Fruit fly (Drosophila melanogaster) whole organism, prepupa: Measurements from ENCODE around the gene P5cr-2.

Source experiments
- Blimp-1 ChIP-seq: fragments of 200-800 bp; sonication (Bioruptor generic); optimal IDR thresholded peaks from 3 replicates; lab custom pipeline; 2017; ENCODE audit warnings: missing biosample characterization, missing genetic modification characterization, mild to moderate bottlenecking, moderate library complexity, missing genetic modification reagents
- CG11902 ChIP-seq: fragments of 200-800 bp; sonication (Bioruptor generic); optimal IDR thresholded peaks from 3 replicates; lab custom pipeline; 2016; ENCODE audit warnings: missing biosample characterization, missing genetic modification characterization
- CG3032 ChIP-seq: fragments of 200-800 bp; optimal IDR thresholded peaks from 2 replicates; lab custom pipeline; 2019; ENCODE audit warnings: missing biosample characterization, mild to moderate bottlenecking, missing genetic modification characterization, moderate library complexity
- CG4318 ChIP-seq: fragments of 200-800 bp; sonication (Bioruptor generic); optimal IDR thresholded peaks from 3 replicates; lab custom pipeline; 2017; ENCODE audit warnings: missing biosample characterization, mild to moderate bottlenecking, missing genetic modification characterization
- CG6854 ChIP-seq: fragments of 200-800 bp; sonication (Bioruptor generic); optimal IDR thresholded peaks from 2 replicates; lab custom pipeline; 2017; ENCODE audit warnings: missing biosample characterization, mild to moderate bottlenecking, missing genetic modification characterization
- Eip75B ChIP-seq: fragments of 200-800 bp; sonication (Bioruptor generic); optimal IDR thresholded peaks from 3 replicates; lab custom pipeline; 2016; ENCODE audit warnings: missing biosample characterization, missing genetic modification characterization
- Ets96B ChIP-seq: fragments of 200-800 bp; optimal IDR thresholded peaks from 2 replicates; lab custom pipeline; 2019; ENCODE audit warnings: missing biosample characterization, mild to moderate bottlenecking, missing genetic modification characterization, moderate library complexity
- Gug ChIP-seq: fragments of 200-800 bp; sonication (Bioruptor generic); IDR thresholded peaks from 2 replicates; pipeline ENCODE4 v1.3.6; 2022; ENCODE audit warnings: missing biosample characterization, missing genetic modification characterization
- Sox15 ChIP-seq: fragments of 200-800 bp; sonication (Bioruptor generic); optimal IDR thresholded peaks from 3 replicates; lab custom pipeline; 2016; ENCODE audit warnings: missing biosample characterization, missing genetic modification characterization
- achi ChIP-seq: fragments of 200-800 bp; sonication (Bioruptor generic); optimal IDR thresholded peaks from 3 replicates; lab custom pipeline; 2016; ENCODE audit warnings: missing biosample characterization, missing genetic modification characterization
- acj6 ChIP-seq: fragments of 200-800 bp; sonication (Bioruptor generic); optimal IDR thresholded peaks from 3 replicates; lab custom pipeline; 2016; ENCODE audit warnings: missing biosample characterization, missing genetic modification characterization
- pdm3 ChIP-seq: fragments of 200-800 bp; sonication (Bioruptor generic); optimal IDR thresholded peaks from 3 replicates; lab custom pipeline; 2016; ENCODE audit warnings: missing biosample characterization, missing genetic modification characterization
- spab ChIP-seq: fragments of 200-800 bp; sonication (Bioruptor generic); optimal IDR thresholded peaks from 2 replicates; lab custom pipeline; 2017; ENCODE audit warnings: missing biosample characterization, mild to moderate bottlenecking, missing genetic modification characterization, missing genetic modification reagents

dm6 chr3R:17534325-17535105, at the start of gene P5cr-2, which contains the start of gene CG5823:
- TF ChIP-seq Gug (GFP tag; lab: Robert Waterston, UW) = peak; percentile 39; the same call in 1 of the 2 replicates
- no peak for TF ChIP-seq spab (GFP tag; lab: Kevin White, UChicago)
- peak; percentile 13 for TF ChIP-seq pdm3 (GFP tag; lab: Kevin White, UChicago)
- TF ChIP-seq CG11902 (GFP tag; lab: Kevin White, UChicago) = no peak
- no peak for TF ChIP-seq Eip75B
- TF ChIP-seq CG6854 (GFP tag; lab: Kevin White, UChicago) = no peak
- TF ChIP-seq Ets96B (tag; lab: Kevin White, UChicago) = no peak
- peak; percentile 7 for TF ChIP-seq CG3032 (tag; lab: Kevin White, UChicago)
- TF ChIP-seq achi (GFP tag; lab: Kevin White, UChicago) = no peak
- no peak for TF ChIP-seq CG4318 (GFP tag; lab: Kevin White, UChicago)
- no peak for TF ChIP-seq acj6
- no peak for TF ChIP-seq Blimp-1 (GFP tag; lab: Kevin White, UChicago)
- TF ChIP-seq Sox15 (GFP tag; lab: Kevin White, UChicago) = no peak
